Worm (Caenorhabditis elegans): Measurements from ENCODE around the gene mdt-29.

The mdt-29 gene

ce11 chrIII:13771145-13771544, 1.8 kb upstream of the mdt-29 start, which contains the start of the genes cyk-4 and pdr-1 (continued):
- TF ChIP-seq nhr-76 (tag; optimal IDR thresholded peaks at IDR 0.05) (no peak), tag-97 (GFP tag; IDR thresholded peaks at IDR 0.05) (no peak), attf-4 (tag; optimal IDR thresholded peaks at IDR 0.05) (no peak), gei-8 (GFP tag; optimal IDR thresholded peaks at IDR 0.05) (no peak), daf-8 (GFP tag; IDR thresholded peaks at IDR 0.05) (no peak), daf-12 (tag; optimal IDR thresholded peaks at IDR 0.05) (no peak), ceh-62 (tag; optimal IDR thresholded peaks at IDR 0.05) (no peak), D1046.2 (GFP tag; IDR thresholded peaks at IDR 0.05) (no peak), cey-2 (tag; optimal IDR thresholded peaks at IDR 0.05; ENCODE audit: borderline replicate concordance, insufficient read depth) (no peak), daf-16 (GFP tag; optimal IDR thresholded peaks at IDR 0.05) (no peak), daf-16 (tag; optimal IDR thresholded peaks at IDR 0.05) (peak; percentile 34), lin-13 (GFP tag; optimal IDR thresholded peaks at IDR 0.05) (peak; percentile 18), dmd-8 (GFP tag; IDR thresholded peaks at IDR 0.05) (no peak), lin-15B (tag; optimal IDR thresholded peaks at IDR 0.05) (no peak), mdt-29 (GFP tag; IDR thresholded peaks at IDR 0.05) (no peak), nhr-42 (GFP tag; IDR thresholded peaks at IDR 0.05) (no peak), fos-1 (tag; optimal IDR thresholded peaks at IDR 0.05) (no peak), spr-3 (GFP tag; optimal IDR thresholded peaks at IDR 0.05) (no peak), aha-1 (tag) (no peak), daf-19 (GFP tag; conservative IDR thresholded peaks at IDR 0.05) (no peak), nhr-6 (tag; optimal IDR thresholded peaks at IDR 0.05) (peak; percentile 72), dmd-9 (GFP tag; IDR thresholded peaks at IDR 0.05) (no peak), lim-7 (GFP tag; IDR thresholded peaks at IDR 0.05) (no peak), mxl-3 (GFP tag; optimal IDR thresholded peaks at IDR 0.05) (no peak), lin-1 (GFP tag; IDR thresholded peaks at IDR 0.05) (no peak), R02D3.7 (tag; optimal IDR thresholded peaks at IDR 0.05) (no peak), vab-7 (GFP tag; IDR thresholded peaks at IDR 0.05) (no peak), nhr-48 (tag; optimal IDR thresholded peaks at IDR 0.05) (no peak), F44E2.7 (GFP tag; IDR thresholded peaks at IDR 0.05) (no peak), madf-5 (GFP tag; IDR thresholded peaks at IDR 0.05) (no peak), php-3 (GFP tag; IDR thresholded peaks at IDR 0.05) (no peak), snpc-1.2 (GFP tag; IDR thresholded peaks at IDR 0.05) (no peak), zag-1 (tag; optimal IDR thresholded peaks at IDR 0.05) (no peak), Y105C5A.15 (GFP tag; IDR thresholded peaks at IDR 0.05) (no peak), nhr-41 (GFP tag; IDR thresholded peaks at IDR 0.05) (no peak), ceh-32 (tag; optimal IDR thresholded peaks at IDR 0.05; ENCODE audit: poor library complexity) (no peak), dve-1 (tag; optimal IDR thresholded peaks at IDR 0.05; ENCODE audit: insufficient read depth) (no peak), madf-9 (GFP tag; conservative IDR thresholded peaks at IDR 0.05) (no peak), dpl-1 (GFP tag; optimal IDR thresholded peaks at IDR 0.05) (peak; percentile 81), jun-1 (tag; optimal IDR thresholded peaks at IDR 0.05) (no peak), mxl-2 (GFP tag; conservative IDR thresholded peaks at IDR 0.05) (no peak), ztf-7 (tag; optimal IDR thresholded peaks at IDR 0.05) (no peak), zfp-2 (tag; optimal IDR thresholded peaks at IDR 0.05) (no peak), lin-39 (tag; optimal IDR thresholded peaks at IDR 0.05) (no peak), mep-1 (tag; optimal IDR thresholded peaks at IDR 0.05) (no peak), nhr-77 (tag; optimal IDR thresholded peaks at IDR 0.05) (peak; percentile 49), sdz-12 (GFP tag; optimal IDR thresholded peaks at IDR 0.05) (no peak), pha-4 (GFP tag; IDR thresholded peaks at IDR 0.05) (no peak), pha-4 (tag; optimal IDR thresholded peaks at IDR 0.05) (no peak), F10B5.3 (tag; optimal IDR thresholded peaks at IDR 0.05) (no peak), T20F7.1 (GFP tag; optimal IDR thresholded peaks at IDR 0.05) (no peak), egl-27 (tag; optimal IDR thresholded peaks at IDR 0.05) (no peak), aly-2 (tag; optimal IDR thresholded peaks at IDR 0.05) (no peak), hlh-11 (tag; optimal IDR thresholded peaks at IDR 0.05) (no peak)
